Worm (Caenorhabditis elegans): ENCODE measurements around the gene C17C3.9.
"Not testable (repeated sequence)": the region's sequence is repeated elsewhere in the genome, so short reads cannot be mapped to it uniquely, and the experiment has no call there.

The C17C3.9 gene

DNA sequence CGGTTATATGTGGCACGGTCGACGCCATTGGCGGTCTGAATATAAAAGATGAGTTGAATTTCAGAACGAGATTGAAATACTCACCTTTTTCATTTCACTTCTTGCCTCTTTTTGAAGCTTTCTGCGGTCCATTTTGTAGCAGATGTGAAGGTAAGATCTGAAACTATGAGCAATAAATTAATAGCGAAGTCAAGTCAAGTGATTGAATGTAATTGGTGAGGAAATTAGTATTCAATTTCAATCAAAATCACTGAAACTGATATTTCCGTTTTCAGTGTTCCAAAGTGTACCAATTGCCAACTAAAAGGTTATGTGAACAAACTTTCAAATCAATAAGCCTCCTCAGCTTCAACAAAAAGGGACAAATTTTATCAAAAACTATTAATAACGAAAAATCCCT is 9.6 kb upstream of the C17C3.9 start, which contains the start of gene C17C3.24:
Gene C17C3.24, minus strand, starts transcription at position 101 of the 400 bp plus-strand sequence.
- TF ChIP-seq nhr-28 (tag; optimal IDR thresholded peaks at IDR 0.05) (no peak), blmp-1 (tag; optimal IDR thresholded peaks at IDR 0.05) (no peak)

DNA sequence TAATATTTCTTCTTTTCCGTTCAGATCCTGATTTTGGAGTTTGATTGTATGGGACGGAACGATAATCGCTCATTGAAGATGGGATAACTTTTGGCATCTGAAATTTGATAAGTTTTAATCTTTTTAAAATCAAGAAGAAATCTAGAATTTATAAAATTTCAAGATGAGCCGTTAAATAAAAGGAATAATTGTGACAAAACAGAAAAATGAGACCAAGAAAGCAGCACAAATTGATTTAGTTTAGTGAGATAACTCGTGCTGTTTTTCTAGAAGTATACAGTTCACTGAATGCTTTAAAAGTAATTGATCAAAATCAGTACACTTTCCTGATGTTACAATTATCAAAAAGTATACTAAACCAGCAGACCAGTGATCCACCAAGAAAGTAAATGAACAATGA is 8.0 kb upstream of the C17C3.9 start, which contains the start of gene hlh-27:
Gene hlh-27, minus strand, starts transcription at position 101 of the 400 bp plus-strand sequence.
- TF ChIP-seq ceh-39, nhr-237, lin-13 (tag; optimal IDR thresholded peaks at IDR 0.05): not testable (repeated sequence)

DNA sequence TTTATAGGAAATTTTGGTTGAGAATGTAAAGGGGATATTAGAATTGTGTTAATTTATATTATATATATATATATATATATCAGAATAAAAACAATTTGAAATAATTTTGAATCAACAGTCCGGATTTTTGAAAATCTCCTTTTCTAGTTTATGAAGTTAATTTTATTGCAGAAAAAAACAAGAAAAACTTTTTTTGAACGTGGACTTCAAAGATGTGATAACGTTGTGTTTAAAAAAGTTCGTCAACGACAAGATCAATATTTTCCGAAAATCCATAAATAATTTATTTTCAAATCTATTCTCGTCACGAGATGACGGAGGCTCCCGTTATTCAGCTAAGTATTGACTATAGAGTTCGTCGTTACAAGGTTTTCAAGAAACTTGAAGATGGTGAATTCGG is 5.4 kb upstream of the C17C3.9 start, which contains the start of gene C17C3.11:
Gene C17C3.11, plus strand, starts transcription at position 301 of the 400 bp plus-strand sequence.
- no peak for TF ChIP-seq lin-13 (tag; optimal IDR thresholded peaks at IDR 0.05)

DNA sequence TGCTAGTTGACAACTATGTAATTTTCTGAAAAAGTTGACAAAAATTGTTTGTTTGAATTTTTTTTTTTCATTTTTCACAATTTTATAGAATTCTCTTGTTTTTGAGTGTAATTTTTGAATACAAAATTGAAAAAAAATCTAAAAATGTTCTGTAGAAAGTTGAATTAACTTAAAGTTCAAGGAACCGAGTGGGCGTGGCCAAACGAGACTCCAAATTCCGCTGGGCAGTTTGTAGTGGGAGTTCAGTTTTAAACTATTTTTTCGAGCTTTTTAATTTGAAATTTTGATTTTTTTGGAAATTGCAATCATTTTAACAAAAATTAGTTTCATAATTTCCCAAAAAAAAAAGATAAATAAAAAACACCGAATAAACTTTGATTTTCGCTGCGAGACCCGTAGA is 5.0 kb upstream of the C17C3.9 start:
- TF ChIP-seq sem-2 (GFP tag; optimal IDR thresholded peaks at IDR 0.05) = no peak
- no peak for TF ChIP-seq nhr-76 (tag; optimal IDR thresholded peaks at IDR 0.05)
- TF ChIP-seq mls-2 (tag; optimal IDR thresholded peaks at IDR 0.05) = no peak
- TF ChIP-seq unc-39 (tag; optimal IDR thresholded peaks at IDR 0.05) = no peak
- no peak for TF ChIP-seq lsy-2 (tag; optimal IDR thresholded peaks at IDR 0.05)
- TF ChIP-seq unc-62 (GFP tag; optimal IDR thresholded peaks at IDR 0.05) = no peak
- no peak for TF ChIP-seq ham-2 (GFP tag; optimal IDR thresholded peaks at IDR 0.05)
- no peak for TF ChIP-seq tbx-8 (GFP tag; optimal IDR thresholded peaks at IDR 0.05)
- no peak for TF ChIP-seq ces-1 (GFP tag; optimal IDR thresholded peaks at IDR 0.05)
- TF ChIP-seq sptf-1 (tag; optimal IDR thresholded peaks at IDR 0.05) = no peak
- TF ChIP-seq cnd-1 (tag; optimal IDR thresholded peaks at IDR 0.05) = no peak
- TF ChIP-seq lin-32 (GFP tag; optimal IDR thresholded peaks at IDR 0.05) = no peak
- TF ChIP-seq nhr-28 (tag; optimal IDR thresholded peaks at IDR 0.05) = no peak
- TF ChIP-seq zip-8 (tag; optimal IDR thresholded peaks at IDR 0.05) = no peak
- no peak for TF ChIP-seq nhr-12 (tag; optimal IDR thresholded peaks at IDR 0.05)
- no peak for TF ChIP-seq lin-13 (tag; optimal IDR thresholded peaks at IDR 0.05)
- TF ChIP-seq unc-120 (tag; optimal IDR thresholded peaks at IDR 0.05; ENCODE audit: poor library complexity, severe bottlenecking) = no peak
- TF ChIP-seq pha-4 (tag; optimal IDR thresholded peaks at IDR 0.05) = no peak
- no peak for TF ChIP-seq snpc-4 (tag; optimal IDR thresholded peaks at IDR 0.05)

DNA sequence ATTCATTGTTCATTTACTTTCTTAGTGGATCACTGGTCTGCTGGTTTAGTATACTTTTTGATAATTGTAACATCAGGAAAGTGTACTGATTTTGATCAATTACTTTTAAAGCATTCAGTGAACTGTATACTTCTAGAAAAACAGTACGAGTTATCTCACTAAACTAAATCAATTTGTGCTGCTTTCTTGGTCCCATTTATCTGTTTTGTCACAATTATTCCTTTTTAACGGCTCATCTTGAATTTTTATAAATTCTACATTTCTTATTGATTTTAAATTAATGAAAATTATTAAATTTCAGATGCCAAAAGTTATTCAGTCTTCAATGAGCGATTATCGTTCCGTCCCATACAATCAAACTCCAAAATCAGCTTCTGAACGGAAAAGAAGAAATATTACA is 2.9 kb upstream of the C17C3.9 start, which contains the start of gene hlh-25:
Gene hlh-25, plus strand, starts transcription at position 301 of the 400 bp plus-strand sequence.
- TF ChIP-seq M03D4.4 (tag; optimal IDR thresholded peaks at IDR 0.05); ces-1 (GFP tag; optimal IDR thresholded peaks at IDR 0.05); flh-1 (GFP tag; optimal IDR thresholded peaks at IDR 0.05): not testable (repeated sequence)

DNA sequence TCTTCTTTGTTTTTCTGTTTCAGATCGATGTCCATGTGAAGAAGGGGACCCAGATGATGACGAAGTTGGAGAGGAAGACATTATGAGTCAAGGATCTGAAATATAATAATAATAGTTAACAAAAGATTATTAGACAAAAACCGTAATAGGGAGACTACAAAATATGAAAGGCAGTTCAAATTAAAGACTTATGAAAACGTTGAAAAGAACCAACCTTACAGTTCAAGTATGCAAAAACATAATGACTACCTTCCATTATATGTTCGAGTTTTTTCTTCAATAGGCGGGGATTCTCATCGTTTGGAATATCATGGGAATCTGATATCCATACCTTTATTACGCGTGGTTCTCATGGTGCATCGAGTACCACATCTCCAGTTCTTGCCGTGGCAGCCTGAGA is 1.6 kb upstream of the C17C3.9 start, which contains the start of gene hlh-26:
Gene hlh-26, minus strand, starts transcription at position 101 of the 400 bp plus-strand sequence.
- no peak for TF ChIP-seq unc-62 (GFP tag; optimal IDR thresholded peaks at IDR 0.05)
- no peak for TF ChIP-seq mab-5 (tag; optimal IDR thresholded peaks at IDR 0.05)
- TF ChIP-seq ztf-11 (tag; optimal IDR thresholded peaks at IDR 0.05) = no peak
- no peak for TF ChIP-seq hlh-1 (tag; optimal IDR thresholded peaks at IDR 0.05)
- TF ChIP-seq nhr-12 (tag; optimal IDR thresholded peaks at IDR 0.05) = no peak
- TF ChIP-seq cnd-1 (tag; optimal IDR thresholded peaks at IDR 0.05) = no peak
- no peak for TF ChIP-seq snpc-4 (tag; optimal IDR thresholded peaks at IDR 0.05)
- TF ChIP-seq mep-1 (tag; optimal IDR thresholded peaks at IDR 0.05) = no peak
- no peak for TF ChIP-seq lin-32 (GFP tag; optimal IDR thresholded peaks at IDR 0.05)
- no peak for TF ChIP-seq drap-1 (GFP tag; optimal IDR thresholded peaks at IDR 0.05)
- no peak for TF ChIP-seq flh-1 (GFP tag; optimal IDR thresholded peaks at IDR 0.05)
- TF ChIP-seq elt-1 (tag; optimal IDR thresholded peaks at IDR 0.05; ENCODE audit: borderline replicate concordance, insufficient read depth) = no peak
- no peak for TF ChIP-seq blmp-1 (tag; optimal IDR thresholded peaks at IDR 0.05)
- TF ChIP-seq unc-120 (tag; optimal IDR thresholded peaks at IDR 0.05; ENCODE audit: poor library complexity, severe bottlenecking) = no peak
- no peak for TF ChIP-seq M03D4.4 (tag; optimal IDR thresholded peaks at IDR 0.05)
- TF ChIP-seq unc-39 (tag; optimal IDR thresholded peaks at IDR 0.05) = no peak
